Worm (Caenorhabditis elegans) whole organism, L1 larva: ENCODE data around the gene M04B2.7.
A peak's percentile ranks its signal among the peaks of the same experiment; 100 is the strongest.

Experiments
- C34B4.2 ChIP-seq: sonication (generic microtip); optimal IDR thresholded peaks from 2 replicates; lab custom pipeline; 2017; ENCODE audit warnings: mild to moderate bottlenecking, missing genetic modification characterization, missing compliant biosample characterization
- Y116A8C.19 ChIP-seq: sonication (generic microtip); optimal IDR thresholded peaks from 2 replicates; lab custom pipeline; 2016; ENCODE audit warnings: missing compliant biosample characterization, missing genetic modification characterization, borderline replicate concordance
- aha-1 ChIP-seq: fragments of 150-350 bp; optimal IDR thresholded peaks from 2 replicates; lab custom pipeline; 2014; ENCODE audit warnings: missing biosample characterization, missing genetic modification characterization
- alr-1 ChIP-seq: fragments of 200-800 bp; sonication (Bioruptor generic); optimal IDR thresholded peaks from 2 replicates; lab custom pipeline; 2018; ENCODE audit warnings: borderline replicate concordance, mild to moderate bottlenecking, missing genetic modification characterization, missing compliant biosample characterization
- blmp-1 ChIP-seq: fragments of 150-350 bp; optimal IDR thresholded peaks from 2 replicates; lab custom pipeline; 2014; ENCODE audit warnings: missing biosample characterization, missing genetic modification characterization
- ceh-8 ChIP-seq: fragments of 200-800 bp; sonication (Bioruptor generic); optimal IDR thresholded peaks from 2 replicates; lab custom pipeline; 2018; ENCODE audit warnings: mild to moderate bottlenecking, missing genetic modification characterization, moderate library complexity, missing compliant biosample characterization
- ceh-88 ChIP-seq: fragments of 200-800 bp; sonication (Bioruptor generic); IDR thresholded peaks from 2 replicates; pipeline ENCODE4 v1.3.6; 2022; ENCODE audit warnings: missing genetic modification characterization, missing compliant biosample characterization
- ceh-90 ChIP-seq: sonication (generic microtip); optimal IDR thresholded peaks from 2 replicates; lab custom pipeline; 2016; ENCODE audit warnings: missing genetic modification characterization, missing compliant biosample characterization
- ces-1 ChIP-seq: fragments of 150-350 bp; optimal IDR thresholded peaks from 2 replicates; lab custom pipeline; 2014; ENCODE audit warnings: missing biosample characterization, missing genetic modification reagents, missing genetic modification characterization
- dpl-1 ChIP-seq, 3 experiments: fragments of 150-350 bp in 2 of 3; sonication (generic microtip) in 1 of 3; optimal IDR thresholded peaks; 2 replicates each; lab custom pipeline; 2014 to 2017; ENCODE audit warnings: missing biosample characterization in 3 of 3, missing genetic modification characterization in 3 of 3, missing genetic modification reagents in 3 of 3
- dsc-1 ChIP-seq: sonication (generic microtip); optimal IDR thresholded peaks from 2 replicates; lab custom pipeline; 2016; ENCODE audit warnings: mild to moderate bottlenecking, missing genetic modification characterization, missing compliant biosample characterization
- efl-1 ChIP-seq, 4 experiments: fragments of 150-350 bp; optimal IDR thresholded peaks in 3 of 4; peaks in 1 of 4; 1 replicate in 1 of 4; 2 replicates in 3 of 4; lab custom pipeline; 2014; ENCODE audit warnings: missing biosample characterization in 2 of 4, missing genetic modification characterization in 2 of 4, missing genetic modification reagents in 2 of 4
- ets-5 ChIP-seq: fragments of 200-800 bp; sonication (Bioruptor generic); IDR thresholded peaks from 2 replicates; pipeline ENCODE4 v1.3.6; 2022; ENCODE audit warnings: missing genetic modification characterization, missing compliant biosample characterization
- fkh-4 ChIP-seq: sonication (generic microtip); optimal IDR thresholded peaks from 2 replicates; lab custom pipeline; 2016; ENCODE audit warnings: missing compliant biosample characterization, missing genetic modification characterization, borderline replicate concordance
- fkh-8 ChIP-seq: sonication (generic microtip); optimal IDR thresholded peaks from 2 replicates; lab custom pipeline; 2016; ENCODE audit warnings: mild to moderate bottlenecking, missing genetic modification characterization, missing compliant biosample characterization
- grh-1 ChIP-seq: fragments of 200-800 bp; sonication (Bioruptor generic); IDR thresholded peaks from 2 replicates; pipeline ENCODE4 v1.3.6; 2022; ENCODE audit warnings: missing genetic modification reagents, missing genetic modification characterization, missing compliant biosample characterization
- hlh-17 ChIP-seq: fragments of 200-800 bp; sonication (Bioruptor generic); optimal IDR thresholded peaks from 2 replicates; lab custom pipeline; 2018; ENCODE audit warnings: missing genetic modification characterization, mild to moderate bottlenecking, missing compliant biosample characterization, moderate library complexity, borderline replicate concordance
- hlh-4 ChIP-seq: sonication (generic microtip); optimal IDR thresholded peaks from 2 replicates; lab custom pipeline; 2016; ENCODE audit warnings: mild to moderate bottlenecking, missing genetic modification characterization, missing compliant biosample characterization
- irx-1 ChIP-seq: sonication (generic microtip); optimal IDR thresholded peaks from 2 replicates; lab custom pipeline; 2016; ENCODE audit warnings: missing genetic modification characterization, missing compliant biosample characterization
- isw-1 ChIP-seq: fragments of 200-800 bp; sonication (Bioruptor generic); IDR thresholded peaks from 2 replicates; pipeline ENCODE4 v1.3.6; 2022; ENCODE audit warnings: missing genetic modification characterization, missing compliant biosample characterization
- lin-13 ChIP-seq: fragments of 150-350 bp; optimal IDR thresholded peaks from 2 replicates; lab custom pipeline; 2014; ENCODE audit warnings: missing biosample characterization, missing genetic modification reagents, missing genetic modification characterization
- lin-14 ChIP-seq: fragments of 200-800 bp; sonication (Bioruptor generic); optimal IDR thresholded peaks from 2 replicates; lab custom pipeline; 2018; ENCODE audit warnings: mild to moderate bottlenecking, missing genetic modification characterization, moderate library complexity, missing compliant biosample characterization
- lin-15B ChIP-seq: fragments of 150-350 bp; sonication (generic microtip); optimal IDR thresholded peaks from 3 replicates; lab custom pipeline; 2014; ENCODE audit warnings: missing biosample characterization, missing genetic modification characterization
- lin-35 ChIP-seq, 2 experiments: fragments of 150-350 bp; optimal IDR thresholded peaks; 2 replicates each; lab custom pipeline; 2014; ENCODE audit warnings: missing biosample characterization in 2 of 2, missing genetic modification characterization in 2 of 2, missing genetic modification reagents in 2 of 2
- mab-9 ChIP-seq: fragments of 200-800 bp; sonication (Bioruptor generic); IDR thresholded peaks from 2 replicates; pipeline ENCODE4 v1.3.6; 2022; ENCODE audit warnings: missing genetic modification reagents, missing genetic modification characterization, missing compliant biosample characterization
- mdl-1 ChIP-seq, 2 experiments: fragments of 150-350 bp; optimal IDR thresholded peaks; 2 replicates each; lab custom pipeline; 2014 to 2017; ENCODE audit warnings: missing biosample characterization in 2 of 2, missing genetic modification characterization in 2 of 2, inconsistent platforms in 1 of 2
- mef-2 ChIP-seq: fragments of 150-350 bp; optimal IDR thresholded peaks from 2 replicates; lab custom pipeline; 2014; ENCODE audit warnings: missing biosample characterization, missing genetic modification characterization
- nhr-20 ChIP-seq: sonication (generic microtip); optimal IDR thresholded peaks from 2 replicates; lab custom pipeline; 2016; ENCODE audit warnings: mild to moderate bottlenecking, missing genetic modification characterization, missing compliant biosample characterization
- nhr-237 ChIP-seq: fragments of 150-350 bp; optimal IDR thresholded peaks from 2 replicates; lab custom pipeline; 2014; ENCODE audit warnings: missing biosample characterization, missing genetic modification characterization
- nhr-28 ChIP-seq: fragments of 150-350 bp; optimal IDR thresholded peaks from 2 replicates; lab custom pipeline; 2014; ENCODE audit warnings: missing biosample characterization, missing genetic modification characterization
- nhr-47 ChIP-seq: sonication (generic microtip); optimal IDR thresholded peaks from 2 replicates; lab custom pipeline; 2016; ENCODE audit warnings: mild to moderate bottlenecking, missing genetic modification characterization, moderate library complexity, missing compliant biosample characterization
- nhr-76 ChIP-seq: sonication (generic microtip); optimal IDR thresholded peaks from 2 replicates; lab custom pipeline; 2017; ENCODE audit warnings: missing biosample characterization, missing genetic modification characterization
- nhr-84 ChIP-seq: sonication (generic microtip); optimal IDR thresholded peaks from 2 replicates; lab custom pipeline; 2017; ENCODE audit warnings: missing biosample characterization, missing genetic modification characterization
- nhr-85 ChIP-seq: sonication (generic microtip); peaks from one replicate; lab custom pipeline; 2016; ENCODE audit warnings: missing genetic modification characterization, inconsistent platforms, missing compliant biosample characterization
- pax-3 ChIP-seq: fragments of 200-800 bp; sonication (Bioruptor generic); optimal IDR thresholded peaks from 2 replicates; lab custom pipeline; 2018; ENCODE audit warnings: mild to moderate bottlenecking, missing genetic modification characterization, moderate library complexity, missing compliant biosample characterization
- pqm-1 ChIP-seq: sonication (generic microtip); optimal IDR thresholded peaks from 3 replicates; lab custom pipeline; 2017; ENCODE audit warnings: missing biosample characterization, missing genetic modification characterization
- skn-1 ChIP-seq: fragments of 150-350 bp; optimal IDR thresholded peaks from 2 replicates; lab custom pipeline; 2014; ENCODE audit warnings: missing biosample characterization, missing genetic modification characterization
- snu-23 ChIP-seq: sonication (generic microtip); optimal IDR thresholded peaks from 2 replicates; lab custom pipeline; 2016; ENCODE audit warnings: missing genetic modification characterization, missing compliant biosample characterization
- sox-4 ChIP-seq: sonication (generic microtip); optimal IDR thresholded peaks from 2 replicates; lab custom pipeline; 2016; ENCODE audit warnings: missing genetic modification characterization, missing compliant biosample characterization
- sptf-1 ChIP-seq: fragments of 150-350 bp; optimal IDR thresholded peaks from 2 replicates; lab custom pipeline; 2014; ENCODE audit warnings: missing biosample characterization, missing genetic modification characterization
- tbx-2 ChIP-seq: sonication (generic microtip); optimal IDR thresholded peaks from 2 replicates; lab custom pipeline; 2016; ENCODE audit warnings: missing genetic modification characterization, missing compliant biosample characterization
- unc-130 ChIP-seq: fragments of 150-350 bp; optimal IDR thresholded peaks from 2 replicates; lab custom pipeline; 2017; ENCODE audit warnings: missing biosample characterization, missing genetic modification characterization, inconsistent platforms
- unc-30 ChIP-seq: sonication (generic microtip); optimal IDR thresholded peaks from 2 replicates; lab custom pipeline; 2017; ENCODE audit warnings: missing biosample characterization, missing genetic modification characterization
- unc-62 ChIP-seq: fragments of 150-350 bp; optimal IDR thresholded peaks from 2 replicates; lab custom pipeline; 2014; ENCODE audit warnings: missing biosample characterization, missing genetic modification reagents, missing genetic modification characterization
- unc-86 ChIP-seq: sonication (generic microtip); optimal IDR thresholded peaks from 2 replicates; lab custom pipeline; 2016; ENCODE audit warnings: missing genetic modification characterization, missing compliant biosample characterization
- vab-15 ChIP-seq: sonication (generic microtip); optimal IDR thresholded peaks from 2 replicates; lab custom pipeline; 2017; ENCODE audit warnings: missing genotype, mild to moderate bottlenecking, missing genetic modification characterization, missing compliant biosample characterization
- zag-1 ChIP-seq: fragments of 150-350 bp; optimal IDR thresholded peaks from 2 replicates; lab custom pipeline; 2014; ENCODE audit warnings: missing biosample characterization, missing genetic modification characterization
- zip-4 ChIP-seq: fragments of 200-800 bp; sonication (Bioruptor generic); optimal IDR thresholded peaks from 2 replicates; lab custom pipeline; 2018; ENCODE audit warnings: mild to moderate bottlenecking, missing genetic modification characterization, moderate library complexity, missing compliant biosample characterization
- ztf-11 ChIP-seq, 2 experiments: sonication (generic microtip); optimal IDR thresholded peaks; 2 replicates each; lab custom pipeline; 2016 to 2017; ENCODE audit warnings: missing genetic modification characterization in 2 of 2, missing biosample characterization in 1 of 2, missing compliant biosample characterization in 1 of 2

The M04B2.7 gene

ce11 chrIV:11568249-11568940 lies 19.8 kb upstream of the M04B2.7 start:
- TF ChIP-seq mef-2 (no peak), C34B4.2 (tag; lab: Kevin White, UChicago) (no peak), efl-1 (optimal IDR thresholded peaks at IDR 0.05; lab: Kevin White, UChicago) (no peak), efl-1 (GFP tag; optimal IDR thresholded peaks at IDR 0.05 in 1 of 2; lab: Kevin White, UChicago) (peak in 1 of 2 experiments; percentile 85), zip-4 (GFP tag; lab: Kevin White, UChicago) (no peak), nhr-85 (tag; lab: Kevin White, UChicago) (peak; percentile 16), unc-130 (tag; lab: Kevin White, UChicago) (no peak), skn-1 (tag; lab: Kevin White, UChicago) (no peak), nhr-47 (tag; lab: Kevin White, UChicago) (no peak), fkh-8 (tag; lab: Kevin White, UChicago) (no peak), alr-1 (tag; lab: Kevin White, UChicago) (no peak), nhr-20 (no peak)

- TF ChIP-seq lin-35 (GFP tag; optimal IDR thresholded peaks at IDR 0.05; lab: Kevin White, UChicago): peak; percentile 92 to 97
- TF ChIP-seq mdl-1 (tag; optimal IDR thresholded peaks at IDR 0.05; lab: Kevin White, UChicago): peak in 1 of 2 experiments; percentile 83
- TF ChIP-seq nhr-237 (tag; lab: Kevin White, UChicago): peak; percentile 40
- no peak for TF ChIP-seq hlh-17 (GFP tag; lab: Kevin White, UChicago)
- TF ChIP-seq nhr-28: no peak
- peak; percentile 87 for TF ChIP-seq grh-1 (GFP tag; lab: Robert Waterston, UW)
- peak; percentile 88 for TF ChIP-seq unc-86 (tag; lab: Kevin White, UChicago)
- TF ChIP-seq tbx-2 (tag; lab: Kevin White, UChicago): peak; percentile 93
- TF ChIP-seq dpl-1 (GFP tag; optimal IDR thresholded peaks at IDR 0.05; lab: Kevin White, UChicago): peak; percentile 91 to 95 (median 92)
- no peak for TF ChIP-seq ets-5
- TF ChIP-seq pqm-1 (tag; lab: Kevin White, UChicago): no peak
- peak; percentile 28 for TF ChIP-seq C34B4.2 (tag; lab: Kevin White, UChicago)
- peak; percentile 42; the same call in 1 of the 2 replicates for TF ChIP-seq ceh-88
- peak in 1 of 2 experiments; percentile 65 for TF ChIP-seq ztf-11 (tag; optimal IDR thresholded peaks at IDR 0.05; lab: Kevin White, UChicago)
- TF ChIP-seq vab-15 (tag; lab: Kevin White, UChicago): no peak
- no peak for TF ChIP-seq Y116A8C.19 (tag; lab: Kevin White, UChicago)
- TF ChIP-seq lin-14: peak; percentile 93
- TF ChIP-seq lin-13 (GFP tag; lab: Kevin White, UChicago): peak; percentile 75
- no peak for TF ChIP-seq nhr-76 (tag; lab: Kevin White, UChicago)
- TF ChIP-seq hlh-4 (tag; lab: Kevin White, UChicago): no peak
- TF ChIP-seq irx-1 (tag; lab: Kevin White, UChicago): peak; percentile 79
- peak; percentile 69 for TF ChIP-seq ceh-8 (GFP tag; lab: Kevin White, UChicago)
- TF ChIP-seq nhr-84 (tag; lab: Kevin White, UChicago): no peak
- peak; percentile 79 for TF ChIP-seq sox-4
- peak; percentile 28 for TF ChIP-seq blmp-1 (tag; lab: Kevin White, UChicago)
- TF ChIP-seq unc-62 (GFP tag; lab: Kevin White, UChicago): no peak
- TF ChIP-seq isw-1: peak; percentile 91
- no peak for TF ChIP-seq zag-1 (tag; lab: Kevin White, UChicago)
- no peak for TF ChIP-seq unc-30 (tag; lab: Kevin White, UChicago)
- peak; percentile 72 for TF ChIP-seq fkh-8 (tag; lab: Kevin White, UChicago)
- peak; percentile 52 for TF ChIP-seq aha-1 (tag; lab: Kevin White, UChicago)
- TF ChIP-seq nhr-85 (tag; lab: Kevin White, UChicago): peak; percentile 95
- TF ChIP-seq dsc-1 (tag; lab: Kevin White, UChicago): peak; percentile 94
- TF ChIP-seq sptf-1 (tag; lab: Kevin White, UChicago): no peak
- TF ChIP-seq ceh-90 (tag; lab: Kevin White, UChicago): no peak
- TF ChIP-seq nhr-20: peak; percentile 93
- peak; percentile 49 for TF ChIP-seq mef-2
- peak; percentile 55 for TF ChIP-seq fkh-4 (tag; lab: Kevin White, UChicago)
- TF ChIP-seq mab-9 (GFP tag; lab: Robert Waterston, UW): peak; percentile 29; the same call in 1 of the 2 replicates
- TF ChIP-seq pax-3 (tag; lab: Kevin White, UChicago): peak; percentile 66
- peak; percentile 69 for TF ChIP-seq lin-15B (tag; lab: Kevin White, UChicago)
- no peak for TF ChIP-seq ces-1 (GFP tag; lab: Kevin White, UChicago)
- TF ChIP-seq snu-23 (GFP tag; lab: Kevin White, UChicago): peak; percentile 97
Observed at ce11 chrIV:11566146-11566545, 17.6 kb upstream of the M04B2.7 start, which contains the start of gene sec-24.1. Gene sec-24.1, minus strand, starts transcription at chrIV:11566194.
